Worm (Caenorhabditis elegans) whole organism, L1 larva: ENCODE measurements around the gene egas-3.

Experiments
- ama-1 ChIP-seq: fragments of 150-350 bp; optimal IDR thresholded peaks from 2 replicates; lab custom pipeline; 2014
- blmp-1 ChIP-seq: fragments of 150-350 bp; optimal IDR thresholded peaks from 2 replicates; lab custom pipeline; 2014; ENCODE audit warnings: missing biosample characterization, missing genetic modification characterization
- ceh-63 ChIP-seq: fragments of 200-800 bp; sonication (Bioruptor generic); optimal IDR thresholded peaks from 2 replicates; lab custom pipeline; 2018; ENCODE audit warnings: mild to moderate bottlenecking, missing genetic modification characterization, missing compliant biosample characterization
- ces-1 ChIP-seq: fragments of 150-350 bp; optimal IDR thresholded peaks from 2 replicates; lab custom pipeline; 2014; ENCODE audit warnings: missing biosample characterization, missing genetic modification reagents, missing genetic modification characterization
- jun-1 ChIP-seq: fragments of 150-350 bp; optimal IDR thresholded peaks from 2 replicates; lab custom pipeline; 2014; ENCODE audit warnings: missing biosample characterization, missing genetic modification reagents, missing genetic modification characterization
- nhr-237 ChIP-seq: fragments of 150-350 bp; optimal IDR thresholded peaks from 2 replicates; lab custom pipeline; 2014; ENCODE audit warnings: missing biosample characterization, missing genetic modification characterization
- snpc-4 ChIP-seq: fragments of 150-350 bp; optimal IDR thresholded peaks from 2 replicates; lab custom pipeline; 2014; ENCODE audit warnings: missing biosample characterization, missing genetic modification characterization
- sox-4 ChIP-seq: sonication (generic microtip); optimal IDR thresholded peaks from 2 replicates; lab custom pipeline; 2016; ENCODE audit warnings: missing genetic modification characterization, missing compliant biosample characterization
- tlp-1 ChIP-seq: fragments of 150-350 bp; optimal IDR thresholded peaks from 2 replicates; lab custom pipeline; 2014; ENCODE audit warnings: missing biosample characterization, missing genetic modification characterization
- unc-62 ChIP-seq: fragments of 150-350 bp; optimal IDR thresholded peaks from 2 replicates; lab custom pipeline; 2014; ENCODE audit warnings: missing biosample characterization, missing genetic modification reagents, missing genetic modification characterization
- zag-1 ChIP-seq: fragments of 150-350 bp; optimal IDR thresholded peaks from 2 replicates; lab custom pipeline; 2014; ENCODE audit warnings: missing biosample characterization, missing genetic modification characterization
- ztf-11 ChIP-seq, 2 experiments: sonication (generic microtip); optimal IDR thresholded peaks; 2 replicates each; lab custom pipeline; 2016 to 2017; ENCODE audit warnings: missing genetic modification characterization in 2 of 2, missing biosample characterization in 1 of 2, missing compliant biosample characterization in 1 of 2

DNA sequence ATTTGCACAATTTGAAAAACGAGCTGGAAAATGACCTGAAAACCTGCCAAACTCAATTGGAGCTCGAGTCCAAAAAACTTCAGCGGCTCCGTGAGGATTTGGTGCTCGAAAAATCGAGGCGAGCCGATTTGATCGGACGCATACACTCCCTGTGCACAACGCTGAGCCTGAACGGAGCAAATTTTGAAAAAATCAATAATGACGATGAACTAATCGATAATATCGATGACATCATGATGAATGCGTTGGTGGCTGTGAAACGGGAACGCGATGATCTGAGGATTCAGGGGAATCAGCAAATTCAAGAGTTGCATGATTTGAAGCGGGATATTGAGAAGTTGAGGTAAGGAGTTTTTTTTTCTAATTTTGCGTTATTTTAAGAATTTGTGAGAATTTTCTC is 30.6 kb downstream of the egas-3 start:
- TF ChIP-seq unc-62 (no peak), snpc-4 (tag; lab: Kevin White, UChicago) (no peak), ces-1 (GFP tag; lab: Kevin White, UChicago) (no peak), sox-4 (tag; lab: Kevin White, UChicago) (no peak), zag-1 (tag; lab: Kevin White, UChicago) (no peak), nhr-237 (tag; lab: Kevin White, UChicago) (no peak), blmp-1 (tag; lab: Kevin White, UChicago) (no peak), jun-1 (tag; lab: Kevin White, UChicago) (no peak), ama-1 (lab: Kevin White, UChicago) (no peak), ceh-63 (GFP tag; lab: Kevin White, UChicago) (no peak), tlp-1 (tag; lab: Kevin White, UChicago) (no peak), ztf-11 (tag; optimal IDR thresholded peaks at IDR 0.05; lab: Kevin White, UChicago) (no peak)
